Worm (Caenorhabditis elegans): ENCODE results near the gene T05C3.2.

DNA sequence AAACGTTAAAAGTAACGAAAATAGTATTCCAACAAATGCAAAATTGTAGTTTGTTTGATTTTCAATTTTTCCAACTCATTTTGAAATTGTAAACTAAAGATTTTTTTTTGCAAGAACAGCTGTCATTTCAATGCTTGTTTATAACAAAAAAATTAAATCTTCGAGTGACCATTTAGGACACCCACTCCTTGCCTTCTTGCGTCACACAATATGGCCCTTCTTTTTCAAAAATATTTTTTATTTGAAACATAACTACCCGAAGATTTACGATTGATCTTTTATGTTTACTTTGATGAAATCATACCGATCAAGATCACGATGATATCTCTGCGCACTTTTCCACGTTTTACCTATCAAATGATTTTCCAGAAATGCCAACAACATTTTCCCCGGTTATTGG is 33.7 kb upstream of the T05C3.2 start, which contains the start of gene ZC317.2:
- no peak for TF ChIP-seq daf-12 (tag; optimal IDR thresholded peaks at IDR 0.05)
- no peak for TF ChIP-seq ceh-16 (tag; optimal IDR thresholded peaks at IDR 0.05)
- TF ChIP-seq fos-1 (tag; optimal IDR thresholded peaks at IDR 0.05), result no peak
- TF ChIP-seq ztf-4 (tag; optimal IDR thresholded peaks at IDR 0.05), result no peak
- TF ChIP-seq aly-2 (tag; optimal IDR thresholded peaks at IDR 0.05), result no peak
- no peak for TF ChIP-seq ama-1 (optimal IDR thresholded peaks at IDR 0.05)
- TF ChIP-seq skn-1 (tag; optimal IDR thresholded peaks at IDR 0.05), result no peak
- TF ChIP-seq ztf-11 (tag; optimal IDR thresholded peaks at IDR 0.05), result no peak
- no peak for TF ChIP-seq mml-1 (tag; optimal IDR thresholded peaks at IDR 0.05)
- no peak for TF ChIP-seq unc-39 (tag; optimal IDR thresholded peaks at IDR 0.05)
- no peak for TF ChIP-seq snpc-4 (tag; optimal IDR thresholded peaks at IDR 0.05)
- TF ChIP-seq unc-62 (GFP tag; optimal IDR thresholded peaks at IDR 0.05), result no peak

Measured in whole organism, L3 larva.